Fruit fly (Drosophila melanogaster) whole organism, adult: ENCODE measurements around the gene CG5196.

Experiments
- CG11617 ChIP-seq: fragments of 200-800 bp; sonication (Bioruptor generic); optimal IDR thresholded peaks from 2 replicates; lab custom pipeline; 2017; ENCODE audit warnings: mild to moderate bottlenecking, missing biosample characterization, missing genetic modification reagents, missing genetic modification characterization
- CG12768 ChIP-seq: fragments of 200-800 bp; sonication (Bioruptor generic); optimal IDR thresholded peaks from 2 replicates; lab custom pipeline; 2017; ENCODE audit warnings: missing biosample characterization, missing genetic modification characterization, mild to moderate bottlenecking, moderate library complexity, missing genetic modification reagents
- Clk ChIP-seq: fragments of 200-800 bp; sonication (Bioruptor generic); optimal IDR thresholded peaks from 2 replicates; lab custom pipeline; 2017; ENCODE audit warnings: missing biosample characterization, missing genetic modification characterization
- bab1 ChIP-seq: fragments of 200-800 bp; sonication (Bioruptor generic); optimal IDR thresholded peaks from 3 replicates; lab custom pipeline; 2019; ENCODE audit warnings: missing biosample characterization, mild to moderate bottlenecking, missing genetic modification characterization, moderate library complexity
- cic ChIP-seq: fragments of 200-800 bp; sonication (Bioruptor generic); optimal IDR thresholded peaks from 2 replicates; lab custom pipeline; 2017; ENCODE audit warnings: missing biosample characterization, mild to moderate bottlenecking, missing genetic modification characterization, moderate library complexity
- kay ChIP-seq: fragments of 200-800 bp; sonication (Bioruptor generic); peaks from one replicate; lab custom pipeline; 2016; ENCODE audit warnings: missing biosample characterization, missing genetic modification characterization, borderline replicate concordance
- ovo ChIP-seq: fragments of 200-800 bp; sonication (Bioruptor generic); optimal IDR thresholded peaks from 2 replicates; lab custom pipeline; 2016; ENCODE audit warnings: missing biosample characterization, missing genetic modification characterization
- tj ChIP-seq: fragments of 200-800 bp; sonication (Bioruptor generic); optimal IDR thresholded peaks from 3 replicates; lab custom pipeline; 2017; ENCODE audit warnings: missing biosample characterization, mild to moderate bottlenecking, missing genetic modification characterization, moderate library complexity

- TF ChIP-seq bab1 (GFP tag; lab: Kevin White, UChicago) (no peak), kay (GFP tag; lab: Kevin White, UChicago) (peak; percentile 77), cic (GFP tag; lab: Kevin White, UChicago) (no peak), ovo (no peak), Clk (GFP tag; lab: Kevin White, UChicago) (no peak), CG11617 (GFP tag; lab: Kevin White, UChicago) (no peak), CG12768 (GFP tag; lab: Kevin White, UChicago) (no peak), tj (GFP tag; lab: Kevin White, UChicago) (no peak)
Observed at dm6 chr3R:12405134-12405533, 3.0 kb upstream of the CG5196 start.
